Worm (Caenorhabditis elegans) whole organism, L1 larva: ENCODE data around the gene srbc-22.

ENCODE experiments used
- ceh-8 ChIP-seq: fragments of 200-800 bp; sonication (Bioruptor generic); optimal IDR thresholded peaks from 2 replicates; lab custom pipeline; 2018; ENCODE audit warnings: mild to moderate bottlenecking, missing genetic modification characterization, moderate library complexity, missing compliant biosample characterization
- dsc-1 ChIP-seq: sonication (generic microtip); optimal IDR thresholded peaks from 2 replicates; lab custom pipeline; 2016; ENCODE audit warnings: mild to moderate bottlenecking, missing genetic modification characterization, missing compliant biosample characterization
- efl-3 ChIP-seq: fragments of 200-800 bp; sonication (Bioruptor generic); optimal IDR thresholded peaks from 2 replicates; lab custom pipeline; 2018; ENCODE audit warnings: mild to moderate bottlenecking, missing genetic modification characterization, missing compliant biosample characterization
- elt-2 ChIP-seq: sonication (generic microtip); optimal IDR thresholded peaks from 2 replicates; lab custom pipeline; 2016; ENCODE audit warnings: missing genetic modification characterization, mild to moderate bottlenecking, inconsistent platforms, missing compliant biosample characterization, missing genetic modification reagents
- fkh-10 ChIP-seq: sonication (generic microtip); optimal IDR thresholded peaks from 2 replicates; lab custom pipeline; 2017; ENCODE audit warnings: missing biosample characterization, missing genetic modification reagents, missing genetic modification characterization
- fos-1 ChIP-seq: fragments of 150-350 bp; optimal IDR thresholded peaks from 2 replicates; lab custom pipeline; 2014; ENCODE audit warnings: missing biosample characterization, missing genetic modification characterization
- jun-1 ChIP-seq: fragments of 150-350 bp; optimal IDR thresholded peaks from 2 replicates; lab custom pipeline; 2014; ENCODE audit warnings: missing biosample characterization, missing genetic modification reagents, missing genetic modification characterization
- nhr-77 ChIP-seq: fragments of 150-350 bp; optimal IDR thresholded peaks from 2 replicates; lab custom pipeline; 2014; ENCODE audit warnings: missing biosample characterization, missing genetic modification characterization
- snpc-4 ChIP-seq: fragments of 150-350 bp; optimal IDR thresholded peaks from 2 replicates; lab custom pipeline; 2014; ENCODE audit warnings: missing biosample characterization, missing genetic modification characterization

ce11 chrV:2149432-2149831 lies 7.5 kb upstream of the srbc-22 start, which contains the start of gene C45H4.21:
- TF ChIP-seq jun-1: no peak
- TF ChIP-seq fkh-10 (GFP tag; lab: Kevin White, UChicago): no peak
- no peak for TF ChIP-seq fos-1 (tag; lab: Kevin White, UChicago)
- no peak for TF ChIP-seq dsc-1 (tag; lab: Kevin White, UChicago)
- TF ChIP-seq efl-3: no peak
- no peak for TF ChIP-seq elt-2 (tag; lab: Kevin White, UChicago)
- no peak for TF ChIP-seq nhr-77 (tag; lab: Kevin White, UChicago)
- TF ChIP-seq snpc-4 (tag; lab: Kevin White, UChicago): no peak
- TF ChIP-seq ceh-8 (GFP tag; lab: Kevin White, UChicago): no peak
